Fruit fly (Drosophila melanogaster) whole organism, embryonic: ENCODE results near the gene parvin.

Experiments used
- Abd-B ChIP-seq: fragments of 200-800 bp; sonication (Bioruptor generic); optimal IDR thresholded peaks from 2 replicates; lab custom pipeline; 2018; ENCODE audit warnings: missing biosample characterization, mild to moderate bottlenecking, missing genetic modification characterization, moderate library complexity
- Atf6 ChIP-seq: fragments of 200-800 bp; sonication (Bioruptor generic); IDR thresholded peaks from 2 replicates; pipeline ENCODE4 v1.3.6; 2022; ENCODE audit warnings: missing biosample characterization, missing genetic modification characterization
- Bgb ChIP-seq: fragments of 200-800 bp; sonication (Bioruptor generic); IDR thresholded peaks from 2 replicates; pipeline ENCODE4 v1.3.6; 2022; ENCODE audit warnings: missing biosample characterization, missing genetic modification characterization; ENCODE audit not compliant: partially characterized antibody
- Bteb2 ChIP-seq: fragments of 200-800 bp; sonication (Bioruptor generic); optimal IDR thresholded peaks from 2 replicates; lab custom pipeline; 2016; ENCODE audit warnings: missing biosample characterization, missing genetic modification characterization
- CG12744 ChIP-seq: fragments of 200-800 bp; sonication (Bioruptor generic); optimal IDR thresholded peaks from 2 replicates; lab custom pipeline; 2016; ENCODE audit warnings: missing biosample characterization, missing genetic modification characterization
- CG13296 ChIP-seq: fragments of 200-800 bp; sonication (Bioruptor generic); optimal IDR thresholded peaks from 3 replicates; lab custom pipeline; 2018; ENCODE audit warnings: missing biosample characterization, mild to moderate bottlenecking, missing genetic modification characterization
- CG13424 ChIP-seq: fragments of 200-800 bp; sonication (Bioruptor generic); optimal IDR thresholded peaks from 2 replicates; lab custom pipeline; 2019; ENCODE audit warnings: missing biosample characterization, mild to moderate bottlenecking, missing genetic modification characterization, moderate library complexity
- CG14014 ChIP-seq: fragments of 200-800 bp; sonication (Bioruptor generic); IDR thresholded peaks from 2 replicates; pipeline ENCODE4 v1.3.6; 2022; ENCODE audit warnings: missing biosample characterization, missing genetic modification characterization
- CG15073 ChIP-seq: fragments of 200-800 bp; sonication (Bioruptor generic); optimal IDR thresholded peaks from 2 replicates; lab custom pipeline; 2016; ENCODE audit warnings: missing biosample characterization, missing genetic modification characterization
- CG17186 ChIP-seq: fragments of 200-800 bp; sonication (Bioruptor generic); optimal IDR thresholded peaks from 3 replicates; lab custom pipeline; 2017; ENCODE audit warnings: missing biosample characterization, missing genetic modification reagents, missing genetic modification characterization
- CG17802 ChIP-seq: fragments of 200-800 bp; sonication (Bioruptor generic); optimal IDR thresholded peaks from 2 replicates; lab custom pipeline; 2018; ENCODE audit warnings: missing biosample characterization, mild to moderate bottlenecking, missing genetic modification characterization, moderate library complexity
- CG2202 ChIP-seq: fragments of 200-800 bp; sonication (Bioruptor generic); optimal IDR thresholded peaks from 2 replicates; lab custom pipeline; 2018; ENCODE audit warnings: missing biosample characterization, mild to moderate bottlenecking, missing genetic modification characterization
- CG2889 ChIP-seq: fragments of 200-800 bp; sonication (Bioruptor generic); IDR thresholded peaks from 3 replicates; pipeline ENCODE4 v1.3.6; 2022; ENCODE audit warnings: missing biosample characterization, missing genetic modification characterization
- CG3163 ChIP-seq: fragments of 200-800 bp; sonication (Bioruptor generic); optimal IDR thresholded peaks from 3 replicates; lab custom pipeline; 2016; ENCODE audit warnings: missing biosample characterization, missing genetic modification characterization
- CG4617 ChIP-seq: fragments of 200-800 bp; sonication (Bioruptor generic); optimal IDR thresholded peaks from 3 replicates; lab custom pipeline; 2016; ENCODE audit warnings: missing biosample characterization, missing genetic modification characterization, borderline replicate concordance
- CG4854 ChIP-seq: fragments of 200-800 bp; sonication (Bioruptor generic); optimal IDR thresholded peaks from 2 replicates; lab custom pipeline; 2016; ENCODE audit warnings: missing biosample characterization, missing genetic modification characterization, inconsistent platforms
- CG6683 ChIP-seq: fragments of 200-800 bp; sonication (Bioruptor generic); optimal IDR thresholded peaks from 2 replicates; lab custom pipeline; 2017; ENCODE audit warnings: missing biosample characterization, mild to moderate bottlenecking, missing genetic modification characterization, missing genetic modification reagents
- CG8924 ChIP-seq: fragments of 200-800 bp; optimal IDR thresholded peaks from 3 replicates; lab custom pipeline; 2019; ENCODE audit warnings: missing biosample characterization, mild to moderate bottlenecking, missing genetic modification characterization, moderate library complexity
- CG9797 ChIP-seq: fragments of 200-800 bp; sonication (Bioruptor generic); optimal IDR thresholded peaks from 3 replicates; lab custom pipeline; 2018; ENCODE audit warnings: missing biosample characterization, mild to moderate bottlenecking, missing genetic modification characterization
- CG9932 ChIP-seq: fragments of 200-800 bp; sonication (Bioruptor generic); IDR thresholded peaks from 2 replicates; pipeline ENCODE4 v1.3.6; 2022; ENCODE audit warnings: missing biosample characterization, missing genetic modification characterization
- Dbx ChIP-seq: fragments of 200-800 bp; sonication (Bioruptor generic); IDR thresholded peaks from 3 replicates; pipeline ENCODE4 v1.3.6; 2022; ENCODE audit warnings: missing biosample characterization, missing genetic modification characterization
- Drgx ChIP-seq: fragments of 200-800 bp; sonication (Bioruptor generic); IDR thresholded peaks from 2 replicates; pipeline ENCODE4 v1.3.6; 2022; ENCODE audit warnings: missing biosample characterization, missing genetic modification characterization
- H2.0 ChIP-seq: fragments of 200-800 bp; sonication (Bioruptor generic); IDR thresholded peaks from 2 replicates; pipeline ENCODE4 v1.3.6; 2022; ENCODE audit warnings: missing biosample characterization, missing genetic modification characterization
- Kr ChIP-seq: fragments of 200-800 bp; sonication (Bioruptor generic); optimal IDR thresholded peaks from 2 replicates; lab custom pipeline; 2017; ENCODE audit warnings: missing biosample characterization, mild to moderate bottlenecking, missing genetic modification characterization
- PHDP ChIP-seq: fragments of 200-800 bp; sonication (Bioruptor generic); optimal IDR thresholded peaks from 3 replicates; lab custom pipeline; 2018; ENCODE audit warnings: missing biosample characterization, mild to moderate bottlenecking, missing genetic modification characterization, moderate library complexity
- Poxn ChIP-seq: fragments of 200-800 bp; sonication (Bioruptor generic); IDR thresholded peaks from 2 replicates; pipeline ENCODE4 v1.3.6; 2022; ENCODE audit warnings: missing biosample characterization, missing genetic modification characterization
- Sox102F ChIP-seq: fragments of 200-800 bp; sonication (Bioruptor generic); optimal IDR thresholded peaks from 2 replicates; lab custom pipeline; 2018; ENCODE audit warnings: missing biosample characterization, mild to moderate bottlenecking, missing genetic modification characterization, moderate library complexity
- Sry-β ChIP-seq: fragments of 200-800 bp; sonication (Bioruptor generic); optimal IDR thresholded peaks from 2 replicates; lab custom pipeline; 2018; ENCODE audit warnings: missing biosample characterization, mild to moderate bottlenecking, missing genetic modification characterization, moderate library complexity
- Vsx1 ChIP-seq: fragments of 200-800 bp; sonication (Bioruptor generic); optimal IDR thresholded peaks from 2 replicates; lab custom pipeline; 2017; ENCODE audit warnings: missing biosample characterization, mild to moderate bottlenecking, missing genetic modification characterization, missing genetic modification reagents
- Xbp1 ChIP-seq: fragments of 200-800 bp; sonication (Bioruptor generic); optimal IDR thresholded peaks from 3 replicates; lab custom pipeline; 2016; ENCODE audit warnings: missing biosample characterization, mild to moderate bottlenecking, missing genetic modification characterization
- Xrp1 ChIP-seq: fragments of 200-800 bp; sonication (Bioruptor generic); IDR thresholded peaks from 2 replicates; pipeline ENCODE4 v1.3.6; 2022; ENCODE audit warnings: missing biosample characterization, missing genetic modification characterization
- bigmax ChIP-seq: fragments of 200-800 bp; sonication (Bioruptor generic); optimal IDR thresholded peaks from 2 replicates; lab custom pipeline; 2018; ENCODE audit warnings: missing biosample characterization, mild to moderate bottlenecking, missing genetic modification characterization
- chn ChIP-seq: fragments of 200-800 bp; sonication (Bioruptor generic); optimal IDR thresholded peaks from 2 replicates; lab custom pipeline; 2016; ENCODE audit warnings: missing biosample characterization, missing genetic modification characterization
- danr ChIP-seq: fragments of 200-800 bp; sonication (Bioruptor generic); IDR thresholded peaks from 2 replicates; pipeline ENCODE4 v1.3.6; 2022; ENCODE audit warnings: missing biosample characterization, missing genetic modification characterization
- ind ChIP-seq: fragments of 200-800 bp; sonication (Bioruptor generic); optimal IDR thresholded peaks from 3 replicates; lab custom pipeline; 2016; ENCODE audit warnings: missing biosample characterization, missing genetic modification characterization
- jumu ChIP-seq: fragments of 200-800 bp; sonication (Bioruptor generic); optimal IDR thresholded peaks from 3 replicates; lab custom pipeline; 2016; ENCODE audit warnings: missing biosample characterization, missing genetic modification characterization
- kni ChIP-seq: fragments of 200-800 bp; sonication (Bioruptor generic); optimal IDR thresholded peaks from 3 replicates; lab custom pipeline; 2017; ENCODE audit warnings: mild to moderate bottlenecking, missing biosample characterization, missing genetic modification reagents, missing genetic modification characterization
- lab ChIP-seq: fragments of 200-800 bp; sonication (Bioruptor generic); optimal IDR thresholded peaks from 3 replicates; lab custom pipeline; 2017; ENCODE audit warnings: missing biosample characterization, missing genetic modification characterization, mild to moderate bottlenecking, moderate library complexity, missing genetic modification reagents
- lbe ChIP-seq: fragments of 200-800 bp; sonication (Bioruptor generic); optimal IDR thresholded peaks from 2 replicates; lab custom pipeline; 2016; ENCODE audit warnings: missing biosample characterization, mild to moderate bottlenecking, missing genetic modification characterization
- lmd ChIP-seq: fragments of 200-800 bp; sonication (Bioruptor generic); IDR thresholded peaks from 2 replicates; pipeline ENCODE4 v1.3.6; 2022; ENCODE audit warnings: missing biosample characterization, missing genetic modification characterization
- maf-S ChIP-seq: fragments of 200-800 bp; sonication (Bioruptor generic); optimal IDR thresholded peaks from 2 replicates; lab custom pipeline; 2016; ENCODE audit warnings: missing biosample characterization, missing genetic modification characterization
- mam ChIP-seq: fragments of 200-800 bp; sonication (Bioruptor generic); optimal IDR thresholded peaks from 3 replicates; lab custom pipeline; 2016; ENCODE audit warnings: missing biosample characterization, missing genetic modification characterization
- nerfin-2 ChIP-seq: fragments of 200-800 bp; sonication (Bioruptor generic); IDR thresholded peaks from 2 replicates; pipeline ENCODE4 v1.3.6; 2022; ENCODE audit warnings: missing biosample characterization, missing genetic modification characterization; ENCODE audit not compliant: partially characterized antibody
- nom ChIP-seq: fragments of 200-800 bp; sonication (Bioruptor generic); optimal IDR thresholded peaks from 2 replicates; lab custom pipeline; 2017; ENCODE audit warnings: missing biosample characterization, missing genetic modification characterization, mild to moderate bottlenecking, moderate library complexity, missing genetic modification reagents
- pros ChIP-seq: fragments of 200-800 bp; sonication (Bioruptor generic); optimal IDR thresholded peaks from 3 replicates; lab custom pipeline; 2019; ENCODE audit warnings: missing biosample characterization, mild to moderate bottlenecking, missing genetic modification characterization, moderate library complexity
- sim ChIP-seq: fragments of 200-800 bp; sonication (Bioruptor generic); IDR thresholded peaks from 2 replicates; pipeline ENCODE4 v1.3.6; 2022; ENCODE audit warnings: missing biosample characterization, missing genetic modification characterization
- sob ChIP-seq: fragments of 200-800 bp; sonication (Bioruptor generic); IDR thresholded peaks from 2 replicates; pipeline ENCODE4 v1.3.6; 2022; ENCODE audit warnings: missing biosample characterization, missing genetic modification characterization
- ssp ChIP-seq: fragments of 200-800 bp; sonication (Bioruptor generic); IDR thresholded peaks from 2 replicates; pipeline ENCODE4 v1.3.6; 2022; ENCODE audit warnings: missing biosample characterization, missing genetic modification characterization
- tgo ChIP-seq: fragments of 200-800 bp; sonication (Bioruptor generic); IDR thresholded peaks from 3 replicates; pipeline ENCODE4 v1.3.6; 2022; ENCODE audit warnings: missing biosample characterization, missing genetic modification characterization
- vfl ChIP-seq: fragments of 200-800 bp; sonication (Bioruptor generic); optimal IDR thresholded peaks from 2 replicates; lab custom pipeline; 2016; ENCODE audit warnings: missing biosample characterization, missing genetic modification characterization
- wek ChIP-seq: fragments of 200-800 bp; sonication (Bioruptor generic); optimal IDR thresholded peaks from 3 replicates; lab custom pipeline; 2018; ENCODE audit warnings: missing biosample characterization, mild to moderate bottlenecking, missing genetic modification characterization, moderate library complexity
- zen2 ChIP-seq: fragments of 200-800 bp; sonication (Bioruptor generic); IDR thresholded peaks from 3 replicates; pipeline ENCODE4 v1.3.6; 2022; ENCODE audit warnings: missing biosample characterization, missing genetic modification characterization; ENCODE audit not compliant: partially characterized antibody

Gene parvin

DNA sequence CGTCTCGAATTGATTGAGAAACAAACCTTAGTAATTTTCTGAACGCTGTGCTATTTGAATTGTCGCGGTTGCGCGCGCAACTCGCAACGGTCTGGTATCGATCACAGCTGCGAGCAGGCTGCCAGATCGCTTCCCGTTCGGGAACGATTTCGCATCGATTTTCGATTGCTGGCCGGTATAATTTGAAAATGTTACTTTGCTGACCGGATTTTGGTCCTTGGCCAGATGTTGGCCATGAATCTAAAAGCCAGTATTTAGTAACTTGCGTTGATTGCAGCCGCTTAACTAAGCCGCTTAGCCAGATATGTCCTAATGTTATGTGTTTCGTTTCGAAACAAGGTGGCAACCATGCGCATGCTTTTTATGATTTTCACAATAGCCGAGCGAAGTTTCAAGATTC, 2.7 kb downstream of the parvin start (continued):
- TF ChIP-seq PHDP (tag; lab: Kevin White, UChicago): no peak
- TF ChIP-seq danr: no peak
- no peak for TF ChIP-seq Kr
- peak; percentile 32 for TF ChIP-seq jumu (GFP tag; lab: Kevin White, UChicago)
- TF ChIP-seq lbe (GFP tag; lab: Kevin White, UChicago): no peak
- no peak; the same call in 1 of the 2 replicates for TF ChIP-seq lmd (GFP tag; lab: Robert Waterston, UW)
- TF ChIP-seq sob (GFP tag; lab: Robert Waterston, UW): 0 out of 2 replicates have a peak, but pooled peaks have one; percentile 36
- TF ChIP-seq CG2889 (GFP tag; lab: Robert Waterston, UW): no peak
- TF ChIP-seq CG13424 (tag; lab: Kevin White, UChicago): no peak
- no peak for TF ChIP-seq tgo (GFP tag; lab: Robert Waterston, UW)
- no peak for TF ChIP-seq CG17802 (tag; lab: Kevin White, UChicago)
- TF ChIP-seq CG17186 (GFP tag; lab: Kevin White, UChicago): peak; percentile 68
- TF ChIP-seq Vsx1 (GFP tag; lab: Kevin White, UChicago): no peak
- TF ChIP-seq Bgb (GFP tag; lab: Robert Waterston, UW): peak; percentile 35; the same call in 1 of the 2 replicates
- TF ChIP-seq Xrp1 (GFP tag; lab: Robert Waterston, UW): no peak
- TF ChIP-seq ind (GFP tag; lab: Kevin White, UChicago): peak; percentile 6
- peak; percentile 43 for TF ChIP-seq CG9797 (GFP tag; lab: Kevin White, UChicago)
- TF ChIP-seq maf-S (GFP tag; lab: Kevin White, UChicago): no peak
- no peak for TF ChIP-seq CG12744 (GFP tag; lab: Kevin White, UChicago)
- TF ChIP-seq CG4854 (GFP tag; lab: Kevin White, UChicago): no peak
- TF ChIP-seq CG8924 (tag; lab: Kevin White, UChicago): no peak
- TF ChIP-seq CG6683 (GFP tag; lab: Kevin White, UChicago): no peak
- TF ChIP-seq Sox102F (GFP tag; lab: Kevin White, UChicago): no peak
- no peak for TF ChIP-seq chn (GFP tag; lab: Kevin White, UChicago)
- no peak for TF ChIP-seq Xbp1 (GFP tag; lab: Kevin White, UChicago)
- TF ChIP-seq lab (GFP tag; lab: Kevin White, UChicago): peak; percentile 26
- TF ChIP-seq bigmax (GFP tag; lab: Kevin White, UChicago): no peak
- TF ChIP-seq CG4617 (GFP tag; lab: Kevin White, UChicago): peak; percentile 26
- peak; percentile 62 for TF ChIP-seq Sry-β
- no peak for TF ChIP-seq Dbx (GFP tag; lab: Robert Waterston, UW)
- no peak for TF ChIP-seq nom (GFP tag; lab: Kevin White, UChicago)
- TF ChIP-seq CG2202: no peak
- TF ChIP-seq Abd-B (GFP tag; lab: Kevin White, UChicago): peak; percentile 65
- no peak for TF ChIP-seq H2.0
- no peak for TF ChIP-seq wek (GFP tag; lab: Kevin White, UChicago)
- TF ChIP-seq CG14014 (GFP tag; lab: Robert Waterston, UW): no peak
- TF ChIP-seq mam (GFP tag; lab: Kevin White, UChicago): no peak
- no peak for TF ChIP-seq pros
- TF ChIP-seq CG15073 (GFP tag; lab: Kevin White, UChicago): no peak
- TF ChIP-seq ssp (GFP tag; lab: Robert Waterston, UW): no peak
- no peak for TF ChIP-seq sim
- TF ChIP-seq CG3163 (GFP tag; lab: Kevin White, UChicago): no peak
- TF ChIP-seq zen2 (GFP tag; lab: Robert Waterston, UW): no peak
- no peak for TF ChIP-seq nerfin-2 (GFP tag; lab: Robert Waterston, UW)
- no peak for TF ChIP-seq vfl (GFP tag; lab: Kevin White, UChicago)
- no peak for TF ChIP-seq kni (GFP tag; lab: Kevin White, UChicago)
- no peak for TF ChIP-seq Bteb2
- no peak for TF ChIP-seq CG13296 (GFP tag; lab: Kevin White, UChicago)
- TF ChIP-seq CG9932 (GFP tag; lab: Robert Waterston, UW): no peak
- TF ChIP-seq Poxn (GFP tag; lab: Robert Waterston, UW): no peak
- no peak for TF ChIP-seq Drgx (GFP tag; lab: Robert Waterston, UW)
- no peak for TF ChIP-seq Atf6 (GFP tag; lab: Robert Waterston, UW)
